Worm (Caenorhabditis elegans) whole organism, early embryonic: ENCODE data around the gene syp-2.

Source experiments
- B0310.2 ChIP-seq: sonication (generic microtip); optimal IDR thresholded peaks from 2 replicates; lab custom pipeline; 2016; ENCODE audit warnings: mild to moderate bottlenecking, missing genetic modification characterization, missing compliant biosample characterization
- aly-1 ChIP-seq: sonication (generic microtip); optimal IDR thresholded peaks from 2 replicates; lab custom pipeline; 2016; ENCODE audit warnings: missing genetic modification characterization, missing compliant biosample characterization
- ama-1 ChIP-seq: fragments of 150-350 bp; optimal IDR thresholded peaks from 2 replicates; lab custom pipeline; 2014
- ceh-13 ChIP-seq: fragments of 200-800 bp; sonication (Bioruptor generic); optimal IDR thresholded peaks from 2 replicates; lab custom pipeline; 2018; ENCODE audit warnings: mild to moderate bottlenecking, missing genetic modification characterization, missing compliant biosample characterization
- ets-7 ChIP-seq: sonication (generic microtip); optimal IDR thresholded peaks from 2 replicates; lab custom pipeline; 2016; ENCODE audit warnings: missing genotype, missing genetic modification characterization, missing compliant biosample characterization
- flt-1 ChIP-seq: fragments of 200-800 bp; sonication (Bioruptor generic); IDR thresholded peaks from 2 replicates; pipeline ENCODE4 v1.3.6; 2022; ENCODE audit warnings: missing genetic modification characterization, missing compliant biosample characterization
- hmbx-1 ChIP-seq: sonication (generic microtip); optimal IDR thresholded peaks from 2 replicates; lab custom pipeline; 2016; ENCODE audit warnings: mild to moderate bottlenecking, missing genetic modification characterization, missing compliant biosample characterization
- hnd-1 ChIP-seq: sonication (generic microtip); optimal IDR thresholded peaks from 2 replicates; lab custom pipeline; 2016; ENCODE audit warnings: missing genetic modification characterization, missing compliant biosample characterization
- pes-1 ChIP-seq: fragments of 200-800 bp; sonication (Bioruptor generic); IDR thresholded peaks from 2 replicates; pipeline ENCODE4 v1.3.6; 2022; ENCODE audit warnings: missing genetic modification reagents, missing genetic modification characterization, missing compliant biosample characterization
- scrt-1 ChIP-seq: fragments of 200-800 bp; sonication (Bioruptor generic); IDR thresholded peaks from 2 replicates; pipeline ENCODE4 v1.3.6; 2022; ENCODE audit warnings: missing genetic modification characterization, missing compliant biosample characterization
- sea-1 ChIP-seq: fragments of 200-800 bp; sonication (Bioruptor generic); conservative IDR thresholded peaks from 2 replicates; pipeline ENCODE4 v1.3.6; 2022; ENCODE audit warnings: missing genetic modification characterization, missing compliant biosample characterization
- tbx-11 ChIP-seq: fragments of 200-800 bp; sonication (Bioruptor generic); IDR thresholded peaks from 2 replicates; pipeline ENCODE4 v1.3.6; 2022; ENCODE audit warnings: missing genetic modification characterization, missing compliant biosample characterization
- tbx-37 ChIP-seq: fragments of 200-800 bp; sonication (Bioruptor generic); conservative IDR thresholded peaks from 2 replicates; pipeline ENCODE4 v1.3.6; 2022; ENCODE audit warnings: missing genetic modification reagents, missing genetic modification characterization, missing compliant biosample characterization
- tra-4 ChIP-seq: sonication (generic microtip); optimal IDR thresholded peaks from 2 replicates; lab custom pipeline; 2017; ENCODE audit warnings: missing genetic modification characterization, missing compliant biosample characterization

ce11 chrV:5581312-5581711 is 45.0 kb downstream of the syp-2 start, which contains the start of gene klc-2:
- TF ChIP-seq hnd-1 (tag; lab: Kevin White, UChicago) (no peak), scrt-1 (GFP tag; lab: Robert Waterston, UW) (no peak), B0310.2 (no peak), ama-1 (lab: Kevin White, UChicago) (no peak), hmbx-1 (tag; lab: Kevin White, UChicago) (no peak), pes-1 (GFP tag; lab: Robert Waterston, UW) (no peak), sea-1 (no peak), tbx-11 (GFP tag; lab: Robert Waterston, UW) (no peak), tra-4 (tag; lab: Kevin White, UChicago) (no peak), ets-7 (no peak), flt-1 (GFP tag; lab: Robert Waterston, UW) (no peak), ceh-13 (no peak), tbx-37 (GFP tag; lab: Robert Waterston, UW) (no peak), aly-1 (tag; lab: Kevin White, UChicago) (no peak)
